Fruit fly (Drosophila melanogaster): Measurements from ENCODE around the gene CG7443.

dm6 chr3R:8357372-8357992 is 33.4 kb downstream of the CG7443 start:
- TF ChIP-seq h (optimal IDR thresholded peaks at IDR 0.05) (no peak), insv (optimal IDR thresholded peaks at IDR 0.05) (no peak)

Measured in Kc167 (cell line).